Worm (Caenorhabditis elegans) whole organism, midembryonic: Measurements from ENCODE around the gene C09G5.13.

Source experiments
- T22C8.4 ChIP-seq: fragments of 200-800 bp; sonication (Bioruptor generic); IDR thresholded peaks from 2 replicates; pipeline ENCODE4 v1.3.6; 2022; ENCODE audit warnings: missing genetic modification characterization, missing compliant biosample characterization
- cog-1 ChIP-seq: sonication (generic microtip); optimal IDR thresholded peaks from 2 replicates; lab custom pipeline; 2016; ENCODE audit warnings: missing genetic modification characterization, missing compliant biosample characterization
- flt-1 ChIP-seq: fragments of 200-800 bp; sonication (Bioruptor generic); IDR thresholded peaks from 2 replicates; pipeline ENCODE4 v1.3.6; 2022; ENCODE audit warnings: missing genetic modification characterization, missing compliant biosample characterization
- klf-2 ChIP-seq: fragments of 200-800 bp; sonication (Bioruptor generic); conservative IDR thresholded peaks from 2 replicates; pipeline ENCODE4 v1.3.6; 2022; ENCODE audit warnings: missing genetic modification reagents, missing genetic modification characterization, missing compliant biosample characterization
- med-1 ChIP-seq: sonication (generic microtip); optimal IDR thresholded peaks from 2 replicates; lab custom pipeline; 2017; ENCODE audit warnings: missing genetic modification characterization, mild to moderate bottlenecking, missing compliant biosample characterization, antibody characterized with exemption, missing genetic modification reagents; ENCODE audit not compliant: insufficient read depth
- ref-1 ChIP-seq: fragments of 200-800 bp; sonication (Bioruptor generic); conservative IDR thresholded peaks from 2 replicates; pipeline ENCODE4 v1.3.6; 2022; ENCODE audit warnings: missing genetic modification reagents, missing genetic modification characterization, missing compliant biosample characterization
- tab-1 ChIP-seq: fragments of 200-800 bp; sonication (Bioruptor generic); IDR thresholded peaks from 2 replicates; pipeline ENCODE4 v1.3.6; 2022; ENCODE audit warnings: missing genetic modification characterization, missing compliant biosample characterization
- ztf-23 ChIP-seq: fragments of 200-800 bp; sonication (Bioruptor generic); IDR thresholded peaks from 2 replicates; pipeline ENCODE4 v1.3.6; 2022; ENCODE audit warnings: missing genetic modification reagents, missing genetic modification characterization, missing compliant biosample characterization
- ztf-29 ChIP-seq: fragments of 200-800 bp; sonication (Bioruptor generic); IDR thresholded peaks from 2 replicates; pipeline ENCODE4 v1.3.6; 2022; ENCODE audit warnings: missing genetic modification reagents, missing genetic modification characterization, missing compliant biosample characterization

C09G5.13 gene

ce11 chrII:10704575-10705170 lies 12.6 kb upstream of the C09G5.13 start, which contains the start of gene col-39:
Gene col-39 (plus strand): TSS chrII:10704916.
- no peak for TF ChIP-seq cog-1
- TF ChIP-seq klf-2 (GFP tag; lab: Robert Waterston, UW): no peak
- no peak for TF ChIP-seq T22C8.4
- TF ChIP-seq ztf-23: no peak
- no peak for TF ChIP-seq ztf-29 (GFP tag; lab: Robert Waterston, UW)
- TF ChIP-seq ref-1: no peak
- no peak for TF ChIP-seq med-1 (GFP tag; lab: Kevin White, UChicago)
- no peak for TF ChIP-seq flt-1 (GFP tag; lab: Robert Waterston, UW)
- TF ChIP-seq tab-1 (GFP tag; lab: Robert Waterston, UW): no peak

ce11 chrII:10705347-10705996 lies 11.8 kb upstream of the C09G5.13 start:
- no peak for TF ChIP-seq flt-1 (GFP tag; lab: Robert Waterston, UW)
- no peak for TF ChIP-seq med-1 (GFP tag; lab: Kevin White, UChicago)
- no peak for TF ChIP-seq ref-1
- TF ChIP-seq klf-2 (GFP tag; lab: Robert Waterston, UW): no peak
- TF ChIP-seq cog-1: no peak
- no peak for TF ChIP-seq tab-1 (GFP tag; lab: Robert Waterston, UW)
- no peak for TF ChIP-seq ztf-29 (GFP tag; lab: Robert Waterston, UW)
- no peak for TF ChIP-seq T22C8.4
- no peak for TF ChIP-seq ztf-23

ce11 chrII:10706038-10706437 lies 11.2 kb upstream of the C09G5.13 start:
- TF ChIP-seq tab-1 (GFP tag; lab: Robert Waterston, UW): no peak
- TF ChIP-seq flt-1 (GFP tag; lab: Robert Waterston, UW): no peak
- TF ChIP-seq klf-2 (GFP tag; lab: Robert Waterston, UW): no peak
- no peak for TF ChIP-seq ztf-29 (GFP tag; lab: Robert Waterston, UW)
- no peak for TF ChIP-seq cog-1
- no peak for TF ChIP-seq ztf-23
- TF ChIP-seq T22C8.4: no peak
- no peak for TF ChIP-seq med-1 (GFP tag; lab: Kevin White, UChicago)
- TF ChIP-seq ref-1: no peak

- TF ChIP-seq med-1 (GFP tag; lab: Kevin White, UChicago): no peak
- no peak for TF ChIP-seq T22C8.4
- TF ChIP-seq ztf-29 (GFP tag; lab: Robert Waterston, UW): no peak
- no peak for TF ChIP-seq tab-1 (GFP tag; lab: Robert Waterston, UW)
- TF ChIP-seq cog-1: no peak
- no peak for TF ChIP-seq ref-1
- no peak for TF ChIP-seq ztf-23
- TF ChIP-seq klf-2 (GFP tag; lab: Robert Waterston, UW): no peak
- TF ChIP-seq flt-1 (GFP tag; lab: Robert Waterston, UW): no peak
Observed at ce11 chrII:10706901-10707300, 10.3 kb upstream of the C09G5.13 start, which contains the start of gene col-80. Gene col-80 (plus strand): TSS chrII:10707201.

- TF ChIP-seq T22C8.4: no peak
- TF ChIP-seq flt-1 (GFP tag; lab: Robert Waterston, UW): no peak
- no peak for TF ChIP-seq klf-2 (GFP tag; lab: Robert Waterston, UW)
- no peak for TF ChIP-seq med-1 (GFP tag; lab: Kevin White, UChicago)
- no peak for TF ChIP-seq tab-1 (GFP tag; lab: Robert Waterston, UW)
- no peak for TF ChIP-seq ref-1
- TF ChIP-seq cog-1: no peak
- TF ChIP-seq ztf-23: no peak
- TF ChIP-seq ztf-29 (GFP tag; lab: Robert Waterston, UW): no peak
Observed at ce11 chrII:10707439-10708096, 9.7 kb upstream of the C09G5.13 start.

ce11 chrII:10708660-10709059 lies 8.6 kb upstream of the C09G5.13 start, which contains the start of gene bli-1:
Gene bli-1 (plus strand): TSS chrII:10708960.
- TF ChIP-seq tab-1 (GFP tag; lab: Robert Waterston, UW) (no peak), ztf-23 (no peak), flt-1 (GFP tag; lab: Robert Waterston, UW) (no peak), klf-2 (GFP tag; lab: Robert Waterston, UW) (no peak), ref-1 (no peak)

- TF ChIP-seq flt-1 (GFP tag; lab: Robert Waterston, UW) (no peak), ztf-29 (GFP tag; lab: Robert Waterston, UW) (no peak), tab-1 (GFP tag; lab: Robert Waterston, UW) (no peak), med-1 (GFP tag; lab: Kevin White, UChicago) (no peak), ztf-23 (no peak), cog-1 (no peak), T22C8.4 (no peak), ref-1 (no peak), klf-2 (GFP tag; lab: Robert Waterston, UW) (no peak)
Observed at ce11 chrII:10714262-10714933, 2.8 kb upstream of the C09G5.13 start, which contains the start of the genes dph-2 and C09G5.7. Gene dph-2 (minus strand): TSS chrII:10714297. Gene C09G5.7 (plus strand): TSS chrII:10714883.

ce11 chrII:10719931-10720330 lies 2.7 kb downstream of the C09G5.13 start, which contains the start of gene mks-5:
Gene mks-5 (plus strand): TSS chrII:10720231.
- TF ChIP-seq ztf-29 (GFP tag; lab: Robert Waterston, UW) (no peak), ref-1 (no peak), ztf-23 (no peak), flt-1 (GFP tag; lab: Robert Waterston, UW) (no peak), med-1 (GFP tag; lab: Kevin White, UChicago) (no peak)

- TF ChIP-seq med-1 (GFP tag; lab: Kevin White, UChicago): no peak
- TF ChIP-seq ztf-23: no peak
- no peak for TF ChIP-seq tab-1 (GFP tag; lab: Robert Waterston, UW)
- TF ChIP-seq flt-1 (GFP tag; lab: Robert Waterston, UW): no peak
- TF ChIP-seq ztf-29 (GFP tag; lab: Robert Waterston, UW): no peak
- TF ChIP-seq ref-1: no peak
- TF ChIP-seq cog-1: no peak
Observed at ce11 chrII:10723069-10723468, 5.8 kb downstream of the C09G5.13 start, which contains the start of gene C09G5.14. Gene C09G5.14 (minus strand): TSS chrII:10723169.
